Fruit fly (Drosophila melanogaster) whole organism, wandering third instar larva: ENCODE measurements around the gene CG9577.
A peak's percentile ranks its signal among the peaks of the same experiment; 100 is the strongest.

ENCODE experiments used
- Abd-B ChIP-seq: fragments of >200 bp; optimal IDR thresholded peaks from 2 replicates; lab custom pipeline; 2017; ENCODE audit warnings: missing biosample characterization, missing genetic modification characterization
- CG32264 ChIP-seq: fragments of 200-800 bp; sonication (Bioruptor generic); optimal IDR thresholded peaks from 2 replicates; lab custom pipeline; 2016; ENCODE audit warnings: missing biosample characterization, missing genetic modification characterization
- Dfd ChIP-seq: fragments of >200 bp; optimal IDR thresholded peaks from 2 replicates; lab custom pipeline; 2017; ENCODE audit warnings: missing biosample characterization, missing genetic modification characterization
- Dif ChIP-seq: fragments of 200-275, 200-300 bp; sonication (Bioruptor generic); optimal IDR thresholded peaks from 2 replicates; lab custom pipeline; 2018; ENCODE audit warnings: missing biosample characterization, missing genetic modification characterization; ENCODE audit not compliant: partially characterized antibody
- GATAd ChIP-seq: sonication (Bioruptor generic); optimal IDR thresholded peaks from 2 replicates; lab custom pipeline; 2016; ENCODE audit warnings: missing biosample characterization, missing genetic modification characterization
- HLH106 ChIP-seq: fragments of 200-800 bp; optimal IDR thresholded peaks from 3 replicates; lab custom pipeline; 2019; ENCODE audit warnings: missing biosample characterization, mild to moderate bottlenecking, missing genetic modification characterization, moderate library complexity
- Hnf4 ChIP-seq: fragments of 200-800 bp; sonication (Bioruptor generic); optimal IDR thresholded peaks from 2 replicates; lab custom pipeline; 2016; ENCODE audit warnings: missing biosample characterization, mild to moderate bottlenecking, missing genetic modification characterization
- Hr83 ChIP-seq: fragments of 200-300 bp; sonication (Bioruptor generic); optimal IDR thresholded peaks from 2 replicates; lab custom pipeline; 2016; ENCODE audit warnings: missing biosample characterization, mild to moderate bottlenecking, missing genetic modification characterization, moderate library complexity; ENCODE audit not compliant: poor library complexity, severe bottlenecking
- Jra ChIP-seq: sonication (Bioruptor generic); optimal IDR thresholded peaks from 2 replicates; lab custom pipeline; 2016; ENCODE audit warnings: missing biosample characterization, missing genetic modification characterization
- Mio ChIP-seq: sonication (Bioruptor generic); optimal IDR thresholded peaks from 2 replicates; lab custom pipeline; 2016; ENCODE audit warnings: missing biosample characterization, missing genetic modification characterization
- N ChIP-seq: fragments of >200 bp; optimal IDR thresholded peaks from 2 replicates; lab custom pipeline; 2018; ENCODE audit warnings: missing biosample characterization, missing external identifiers, missing genetic modification characterization
- OdsH ChIP-seq: fragments of 200-800 bp; sonication (Bioruptor generic); optimal IDR thresholded peaks from 2 replicates; lab custom pipeline; 2016; ENCODE audit warnings: missing biosample characterization, mild to moderate bottlenecking, missing genetic modification characterization
- Rel ChIP-seq, 2 experiments: fragments of 200-800 bp; sonication (Bioruptor generic) in 1 of 2; optimal IDR thresholded peaks; 2 replicates in 1 of 2; 3 replicates in 1 of 2; lab custom pipeline; 2016 to 2019; ENCODE audit warnings: mild to moderate bottlenecking in 2 of 2, missing biosample characterization in 2 of 2, missing genetic modification characterization in 2 of 2, moderate library complexity in 1 of 2
- Sp1 ChIP-seq: fragments of 200-800 bp; sonication (Bioruptor generic); optimal IDR thresholded peaks from 3 replicates; lab custom pipeline; 2019; ENCODE audit warnings: missing biosample characterization, mild to moderate bottlenecking, missing genetic modification characterization, moderate library complexity
- Vsx2 ChIP-seq: fragments of 200-300, 225-300 bp; sonication (Bioruptor generic); optimal IDR thresholded peaks from 2 replicates; lab custom pipeline; 2018; ENCODE audit warnings: missing biosample characterization, missing genetic modification characterization; ENCODE audit not compliant: partially characterized antibody
- br ChIP-seq: fragments of 200-800 bp; sonication (Bioruptor generic); optimal IDR thresholded peaks from 2 replicates; lab custom pipeline; 2016; ENCODE audit warnings: missing biosample characterization, missing genetic modification characterization
- brk ChIP-seq: fragments of 200-800 bp; sonication (Bioruptor generic); optimal IDR thresholded peaks from 2 replicates; lab custom pipeline; 2016; ENCODE audit warnings: missing biosample characterization, mild to moderate bottlenecking, missing genetic modification characterization
- dl ChIP-seq, 2 experiments: fragments of 175-275, 200-275 bp in 1 of 2; fragments of 200-275 bp in 1 of 2; sonication (Bioruptor generic); optimal IDR thresholded peaks; lab custom pipeline; 2018; ENCODE audit warnings: mild to moderate bottlenecking in 2 of 2, missing biosample characterization in 2 of 2, missing genetic modification characterization in 2 of 2, moderate library complexity in 2 of 2; ENCODE audit not compliant: partially characterized antibody in 2 of 2, insufficient read depth in 1 of 2
- dmrt93B ChIP-seq: fragments of 200-800 bp; sonication (Bioruptor generic); optimal IDR thresholded peaks from 2 replicates; lab custom pipeline; 2018; ENCODE audit warnings: missing biosample characterization, mild to moderate bottlenecking, missing genetic modification characterization
- dsf ChIP-seq: sonication (Bioruptor generic); optimal IDR thresholded peaks from 2 replicates; lab custom pipeline; 2016; ENCODE audit warnings: missing biosample characterization, missing genetic modification characterization, borderline replicate concordance
- ey ChIP-seq: fragments of 200-800 bp; sonication (Bioruptor generic); optimal IDR thresholded peaks from 2 replicates; lab custom pipeline; 2016; ENCODE audit warnings: missing biosample characterization, missing genetic modification characterization
- foxo ChIP-seq, 2 experiments: fragments of 200-800 bp; sonication (Bioruptor generic); optimal IDR thresholded peaks; 2 replicates in 1 of 2; 3 replicates in 1 of 2; lab custom pipeline; 2016 to 2017; ENCODE audit warnings: missing biosample characterization in 2 of 2, missing genetic modification characterization in 2 of 2
- fru ChIP-seq: fragments of 200-800 bp; sonication (Bioruptor generic); optimal IDR thresholded peaks from 3 replicates; lab custom pipeline; 2016; ENCODE audit warnings: missing biosample characterization, mild to moderate bottlenecking, missing genetic modification characterization
- h ChIP-seq: fragments of 200-800 bp; sonication (Bioruptor generic); optimal IDR thresholded peaks from 3 replicates; lab custom pipeline; 2016; ENCODE audit warnings: missing biosample characterization, mild to moderate bottlenecking, missing genetic modification characterization
- jim ChIP-seq: fragments of 175-275, 200-325 bp; sonication (Bioruptor generic); optimal IDR thresholded peaks from 2 replicates; lab custom pipeline; 2016; ENCODE audit warnings: missing biosample characterization, mild to moderate bottlenecking, missing genetic modification characterization
- lola ChIP-seq: fragments of >200 bp; optimal IDR thresholded peaks from 2 replicates; lab custom pipeline; 2017; ENCODE audit warnings: missing biosample characterization, missing genetic modification characterization
- psq ChIP-seq: fragments of 200-800 bp; sonication (Bioruptor generic); optimal IDR thresholded peaks from 3 replicates; lab custom pipeline; 2017; ENCODE audit warnings: missing biosample characterization, mild to moderate bottlenecking, missing genetic modification characterization, moderate library complexity
- rgr ChIP-seq: fragments of 200-800 bp; sonication (Bioruptor generic); optimal IDR thresholded peaks from 3 replicates; lab custom pipeline; 2016; ENCODE audit warnings: missing biosample characterization, mild to moderate bottlenecking, missing genetic modification characterization
- sage ChIP-seq: fragments of 200-800 bp; sonication (Bioruptor generic); optimal IDR thresholded peaks from 2 replicates; lab custom pipeline; 2016; ENCODE audit warnings: missing biosample characterization, mild to moderate bottlenecking, missing genetic modification characterization
- sv ChIP-seq: fragments of 200-800 bp; sonication (Bioruptor generic); optimal IDR thresholded peaks from 3 replicates; lab custom pipeline; 2016; ENCODE audit warnings: missing biosample characterization, missing genetic modification characterization
- tai ChIP-seq: sonication (Bioruptor generic); optimal IDR thresholded peaks from 2 replicates; lab custom pipeline; 2016; ENCODE audit warnings: missing biosample characterization, missing genetic modification characterization
- usp ChIP-seq: fragments of >200 bp; optimal IDR thresholded peaks from 2 replicates; lab custom pipeline; 2017; ENCODE audit warnings: missing biosample characterization, missing genetic modification characterization
- woc ChIP-seq: sonication (Bioruptor generic); optimal IDR thresholded peaks from 2 replicates; lab custom pipeline; 2016; ENCODE audit warnings: missing biosample characterization, mild to moderate bottlenecking, missing genetic modification characterization

CG9577 gene

dm6 chrX:20166484-20167038, at the start of gene CG9577:
Gene CG9577 (plus strand): TSS chrX:20166673.
- TF ChIP-seq Hnf4 (GFP tag; lab: Kevin White, UChicago) (peak; percentile 87), Rel (GFP tag; optimal IDR thresholded peaks at IDR 0.05; lab: Kevin White, UChicago) (no peak), Rel (tag; optimal IDR thresholded peaks at IDR 0.05; lab: Kevin White, UChicago) (peak; percentile 18), foxo (GFP tag; optimal IDR thresholded peaks at IDR 0.05; lab: Kevin White, UChicago) (no peak), ey (GFP tag; lab: Kevin White, UChicago) (no peak), Sp1 (GFP tag; lab: Kevin White, UChicago) (peak; percentile 23), GATAd (GFP tag; lab: Kevin White, UChicago) (peak; percentile 83)

dm6 chrX:20122153-20122552, 44.3 kb upstream of the CG9577 start, which contains the start of gene CG34331:
Gene CG34331 (plus strand): TSS chrX:20122453.
- TF ChIP-seq jim (GFP tag; lab: Kevin White, UChicago) (no peak), br (no peak), h (GFP tag; lab: Kevin White, UChicago) (no peak), dl (GFP tag; optimal IDR thresholded peaks at IDR 0.05; lab: Kevin White, UChicago; ENCODE audit: insufficient read depth in 1 of 2, partially characterized antibody in 2 of 2) (no peak), N (GFP tag; lab: Kevin White, UChicago) (no peak), Jra (GFP tag; lab: Kevin White, UChicago) (no peak), sv (GFP tag; lab: Kevin White, UChicago) (no peak), Vsx2 (GFP tag; lab: Kevin White, UChicago) (no peak), woc (no peak), CG32264 (GFP tag; lab: Kevin White, UChicago) (no peak), fru (no peak), lola (GFP tag; lab: Kevin White, UChicago) (no peak), Abd-B (no peak), Sp1 (GFP tag; lab: Kevin White, UChicago) (no peak), Hr83 (GFP tag; lab: Kevin White, UChicago) (no peak), foxo (GFP tag; optimal IDR thresholded peaks at IDR 0.05; lab: Kevin White, UChicago) (no peak), dsf (no peak), psq (GFP tag; lab: Kevin White, UChicago) (no peak)

- TF ChIP-seq OdsH (GFP tag; lab: Kevin White, UChicago) (no peak), Vsx2 (GFP tag; lab: Kevin White, UChicago) (no peak), tai (GFP tag; lab: Kevin White, UChicago) (no peak), foxo (GFP tag; optimal IDR thresholded peaks at IDR 0.05; lab: Kevin White, UChicago) (no peak), br (no peak), HLH106 (tag; lab: Kevin White, UChicago) (no peak), CG32264 (GFP tag; lab: Kevin White, UChicago) (no peak)
These were observed 36.9 kb upstream of the CG9577 start for dm6 chrX:20129554-20129953.

- no peak for TF ChIP-seq Dif (GFP tag; lab: Kevin White, UChicago)
- no peak for TF ChIP-seq rgr (GFP tag; lab: Kevin White, UChicago)
- TF ChIP-seq N (GFP tag; lab: Kevin White, UChicago) = no peak
- no peak for TF ChIP-seq sv (GFP tag; lab: Kevin White, UChicago)
- no peak for TF ChIP-seq Dfd (GFP tag; lab: Kevin White, UChicago)
- TF ChIP-seq Rel (GFP tag; optimal IDR thresholded peaks at IDR 0.05; lab: Kevin White, UChicago) = no peak
- TF ChIP-seq Rel (tag; optimal IDR thresholded peaks at IDR 0.05; lab: Kevin White, UChicago) = no peak
- no peak for TF ChIP-seq dsf
- TF ChIP-seq Hr83 (GFP tag; lab: Kevin White, UChicago) = no peak
- no peak for TF ChIP-seq Abd-B
- no peak for TF ChIP-seq Jra (GFP tag; lab: Kevin White, UChicago)
- TF ChIP-seq Mio (GFP tag; lab: Kevin White, UChicago) = no peak
- no peak for TF ChIP-seq Vsx2 (GFP tag; lab: Kevin White, UChicago)
- no peak for TF ChIP-seq h (GFP tag; lab: Kevin White, UChicago)
- no peak for TF ChIP-seq br
- TF ChIP-seq woc = no peak
- TF ChIP-seq usp (GFP tag; lab: Kevin White, UChicago) = no peak
- TF ChIP-seq dmrt93B (GFP tag; lab: Kevin White, UChicago) = no peak
- no peak for TF ChIP-seq brk (GFP tag; lab: Kevin White, UChicago)
- no peak for TF ChIP-seq sage (GFP tag; lab: Kevin White, UChicago)
These were observed 36.0 kb upstream of the CG9577 start for dm6 chrX:20130486-20130885.
